Fruit fly (Drosophila melanogaster) whole organism, embryonic: ENCODE results near the gene Nmdar1.

Source experiments
- Adf1 ChIP-seq: fragments of 200-800 bp; sonication (Bioruptor generic); IDR thresholded peaks from 2 replicates; pipeline ENCODE4 v1.3.6; 2022; ENCODE audit warnings: missing biosample characterization, missing genetic modification characterization
- CG10543 ChIP-seq: fragments of 200-800 bp; sonication (Bioruptor generic); optimal IDR thresholded peaks from 3 replicates; lab custom pipeline; 2017; ENCODE audit warnings: missing biosample characterization, mild to moderate bottlenecking, missing genetic modification characterization, moderate library complexity
- CG12769 ChIP-seq: fragments of 200-800 bp; sonication (Bioruptor generic); optimal IDR thresholded peaks from 2 replicates; lab custom pipeline; 2019; ENCODE audit warnings: missing biosample characterization, mild to moderate bottlenecking, missing genetic modification characterization, moderate library complexity
- CG13287 ChIP-seq: fragments of 200-800 bp; sonication (Bioruptor generic); IDR thresholded peaks from 2 replicates; pipeline ENCODE4 v1.3.6; 2022; ENCODE audit warnings: missing biosample characterization, missing genetic modification characterization; ENCODE audit not compliant: partially characterized antibody
- CG13894 ChIP-seq: fragments of 200-800 bp; sonication (Bioruptor generic); optimal IDR thresholded peaks from 3 replicates; lab custom pipeline; 2018; ENCODE audit warnings: missing biosample characterization, mild to moderate bottlenecking, missing genetic modification characterization, moderate library complexity
- CG14014 ChIP-seq: fragments of 200-800 bp; sonication (Bioruptor generic); IDR thresholded peaks from 2 replicates; pipeline ENCODE4 v1.3.6; 2022; ENCODE audit warnings: missing biosample characterization, missing genetic modification characterization
- CG15514 ChIP-seq: fragments of 200-800 bp; sonication (Bioruptor generic); optimal IDR thresholded peaks from 3 replicates; lab custom pipeline; 2017; ENCODE audit warnings: missing biosample characterization, missing genetic modification characterization, mild to moderate bottlenecking, moderate library complexity, missing genetic modification reagents
- CG17912 ChIP-seq: fragments of 200-800 bp; sonication (Bioruptor generic); optimal IDR thresholded peaks from 2 replicates; lab custom pipeline; 2018; ENCODE audit warnings: missing biosample characterization, mild to moderate bottlenecking, missing genetic modification characterization
- CG34376 ChIP-seq: fragments of 200-800 bp; sonication (Bioruptor generic); optimal IDR thresholded peaks from 2 replicates; lab custom pipeline; 2018; ENCODE audit warnings: missing biosample characterization, mild to moderate bottlenecking, missing genetic modification characterization
- CG3847 ChIP-seq: fragments of 200-800 bp; sonication (Bioruptor generic); IDR thresholded peaks from 2 replicates; pipeline ENCODE4 v1.3.6; 2022; ENCODE audit warnings: missing biosample characterization, missing genetic modification characterization
- CG5180 ChIP-seq: fragments of 200-800 bp; sonication (Bioruptor generic); optimal IDR thresholded peaks from 3 replicates; lab custom pipeline; 2017; ENCODE audit warnings: missing biosample characterization, missing genetic modification characterization, mild to moderate bottlenecking, moderate library complexity, missing genetic modification reagents
- CG8290 ChIP-seq, 3 experiments: fragments of 200-800 bp; sonication (Bioruptor generic); optimal IDR thresholded peaks; 2 replicates each; lab custom pipeline; 2016 to 2019; ENCODE audit warnings: missing biosample characterization in 3 of 3, missing genetic modification characterization in 3 of 3, mild to moderate bottlenecking in 2 of 3, moderate library complexity in 1 of 3
- D19B ChIP-seq: fragments of 200-800 bp; sonication (Bioruptor generic); optimal IDR thresholded peaks from 2 replicates; lab custom pipeline; 2017; ENCODE audit warnings: missing biosample characterization, mild to moderate bottlenecking, missing genetic modification characterization
- Deaf1 ChIP-seq: fragments of 200-800 bp; optimal IDR thresholded peaks from 3 replicates; lab custom pipeline; 2019; ENCODE audit warnings: missing biosample characterization, mild to moderate bottlenecking, missing genetic modification characterization, moderate library complexity
- Dp ChIP-seq: fragments of 200-800 bp; sonication (Bioruptor generic); optimal IDR thresholded peaks from 2 replicates; lab custom pipeline; 2018; ENCODE audit warnings: missing biosample characterization, mild to moderate bottlenecking, missing genetic modification characterization, moderate library complexity
- E2f2 ChIP-seq: fragments of 200-800 bp; sonication (Bioruptor generic); IDR thresholded peaks from 2 replicates; pipeline ENCODE4 v1.3.6; 2022; ENCODE audit warnings: missing biosample characterization, missing genetic modification characterization
- Fer1 ChIP-seq: fragments of 200-800 bp; sonication (Bioruptor generic); optimal IDR thresholded peaks from 2 replicates; lab custom pipeline; 2017; ENCODE audit warnings: missing biosample characterization, mild to moderate bottlenecking, missing genetic modification characterization
- Hr39 ChIP-seq: fragments of >200 bp; optimal IDR thresholded peaks from 2 replicates; lab custom pipeline; 2017
- Lpt ChIP-seq: fragments of >200 bp; optimal IDR thresholded peaks from 2 replicates; lab custom pipeline; 2018; ENCODE audit warnings: missing biosample characterization, missing genetic modification characterization
- MBD-R2 ChIP-seq: fragments of 200-800 bp; sonication (Bioruptor generic); IDR thresholded peaks from 2 replicates; pipeline ENCODE4 v1.3.6; 2022; ENCODE audit warnings: missing biosample characterization, missing genetic modification characterization
- Med ChIP-seq: fragments of 200-800 bp; sonication (Bioruptor generic); peaks from one replicate; lab custom pipeline; 2016; ENCODE audit warnings: missing biosample characterization, missing genetic modification characterization, mild to moderate bottlenecking, inconsistent platforms, moderate library complexity
- Myb ChIP-seq: fragments of 200-800 bp; sonication (Bioruptor generic); optimal IDR thresholded peaks from 2 replicates; lab custom pipeline; 2016; ENCODE audit warnings: missing biosample characterization, missing genetic modification characterization
- NC2α ChIP-seq: fragments of 200-800 bp; sonication (Bioruptor generic); optimal IDR thresholded peaks from 2 replicates; lab custom pipeline; 2016; ENCODE audit warnings: missing biosample characterization, missing genetic modification characterization
- Oaz ChIP-seq: fragments of 200-800 bp; sonication (Bioruptor generic); IDR thresholded peaks from 2 replicates; pipeline ENCODE4 v1.3.6; 2022; ENCODE audit warnings: missing biosample characterization, missing genetic modification characterization
- Pdp1 ChIP-seq, 2 experiments: fragments of 200-800 bp; sonication (Bioruptor generic); optimal IDR thresholded peaks; 3 replicates each; lab custom pipeline; 2016; ENCODE audit warnings: missing biosample characterization in 2 of 2, missing genetic modification characterization in 2 of 2, mild to moderate bottlenecking in 1 of 2, moderate library complexity in 1 of 2
- TFAM ChIP-seq: fragments of 200-800 bp; sonication (Bioruptor generic); optimal IDR thresholded peaks from 2 replicates; lab custom pipeline; 2017; ENCODE audit warnings: missing biosample characterization, missing genetic modification characterization, inconsistent platforms
- chinmo ChIP-seq: fragments of 200-800 bp; sonication (Bioruptor generic); IDR thresholded peaks from 4 replicates; pipeline ENCODE4 v1.3.6; 2022; ENCODE audit warnings: missing biosample characterization, missing genetic modification characterization; ENCODE audit not compliant: partially characterized antibody
- cwo ChIP-seq: fragments of 200-800 bp; sonication (Bioruptor generic); optimal IDR thresholded peaks from 3 replicates; lab custom pipeline; 2017; ENCODE audit warnings: missing biosample characterization, missing genetic modification characterization, mild to moderate bottlenecking, moderate library complexity, missing genetic modification reagents
- exex ChIP-seq: fragments of 200-800 bp; sonication (Bioruptor generic); optimal IDR thresholded peaks from 4 replicates; lab custom pipeline; 2018; ENCODE audit warnings: missing biosample characterization, mild to moderate bottlenecking, missing genetic modification characterization, moderate library complexity
- pum ChIP-seq: fragments of 200-800 bp; sonication (Bioruptor generic); optimal IDR thresholded peaks from 2 replicates; lab custom pipeline; 2016; ENCODE audit warnings: missing biosample characterization, missing genetic modification characterization
- schlank ChIP-seq: fragments of 200-800 bp; sonication (Bioruptor generic); optimal IDR thresholded peaks from 2 replicates; lab custom pipeline; 2018; ENCODE audit warnings: missing biosample characterization, mild to moderate bottlenecking, missing genetic modification characterization
- scrt ChIP-seq: fragments of 200-800 bp; sonication (Bioruptor generic); optimal IDR thresholded peaks from 2 replicates; lab custom pipeline; 2018; ENCODE audit warnings: missing biosample characterization, mild to moderate bottlenecking, missing genetic modification characterization, moderate library complexity
- sens-2 ChIP-seq: fragments of 200-800 bp; sonication (Bioruptor generic); IDR thresholded peaks from 2 replicates; pipeline ENCODE4 v1.3.6; 2022; ENCODE audit warnings: missing biosample characterization, missing genetic modification characterization
- sug ChIP-seq: fragments of 200-800 bp; optimal IDR thresholded peaks from 2 replicates; lab custom pipeline; 2019; ENCODE audit warnings: missing biosample characterization, mild to moderate bottlenecking, missing genetic modification characterization, moderate library complexity
- vnd ChIP-seq: fragments of 200-800 bp; sonication (Bioruptor generic); IDR thresholded peaks from 3 replicates; pipeline ENCODE4 v1.3.6; 2022; ENCODE audit warnings: missing biosample characterization, missing genetic modification characterization; ENCODE audit not compliant: partially characterized antibody
- zfh1 ChIP-seq: fragments of 200-800 bp; sonication (Bioruptor generic); IDR thresholded peaks from 3 replicates; pipeline ENCODE4 v1.3.6; 2022; ENCODE audit warnings: missing biosample characterization, missing genetic modification characterization

The Nmdar1 gene

DNA sequence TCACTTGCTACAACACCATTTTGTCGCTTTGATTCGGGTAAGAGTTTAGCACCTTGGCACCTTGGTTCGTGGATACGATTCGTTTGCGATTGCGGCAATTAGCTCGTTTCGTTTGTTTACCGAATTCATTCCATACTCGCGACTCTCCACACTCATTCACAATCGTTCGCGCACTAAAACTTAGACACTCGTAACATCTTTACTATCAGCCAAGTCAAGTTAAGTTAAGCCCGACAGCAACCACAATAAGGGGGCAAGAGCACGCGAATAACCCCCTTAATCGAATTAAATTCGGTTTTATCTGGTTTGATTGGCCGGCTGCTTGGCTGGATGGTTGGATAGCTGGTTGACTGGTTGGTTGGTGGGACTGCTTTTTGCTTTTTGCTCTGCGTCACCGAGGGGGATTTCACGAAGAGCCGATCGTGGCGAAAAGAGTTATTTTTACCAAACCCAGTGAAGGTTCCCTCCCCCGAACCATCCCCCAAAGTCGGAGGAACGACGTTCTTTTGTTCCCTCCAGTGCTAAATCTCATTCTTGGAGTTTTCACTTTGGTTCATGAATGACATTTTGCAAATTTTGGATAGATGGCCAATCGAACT is 19.2 kb downstream of the Nmdar1 start (continued):
- TF ChIP-seq exex (tag; lab: Kevin White, UChicago), result peak; percentile 70
- peak; percentile 76 for TF ChIP-seq Med (GFP tag; lab: Kevin White, UChicago)
- no peak for TF ChIP-seq schlank (tag; lab: Kevin White, UChicago)
- no peak for TF ChIP-seq cwo
- peak; percentile 62 for TF ChIP-seq sug (tag; lab: Kevin White, UChicago)
- TF ChIP-seq CG10543 (GFP tag; lab: Kevin White, UChicago), result peak; percentile 43
- TF ChIP-seq CG34376 (GFP tag; lab: Kevin White, UChicago), result peak; percentile 64
- TF ChIP-seq Deaf1 (tag; lab: Kevin White, UChicago), result peak; percentile 84
- TF ChIP-seq CG13894 (tag; lab: Kevin White, UChicago), result peak; percentile 64

DNA sequence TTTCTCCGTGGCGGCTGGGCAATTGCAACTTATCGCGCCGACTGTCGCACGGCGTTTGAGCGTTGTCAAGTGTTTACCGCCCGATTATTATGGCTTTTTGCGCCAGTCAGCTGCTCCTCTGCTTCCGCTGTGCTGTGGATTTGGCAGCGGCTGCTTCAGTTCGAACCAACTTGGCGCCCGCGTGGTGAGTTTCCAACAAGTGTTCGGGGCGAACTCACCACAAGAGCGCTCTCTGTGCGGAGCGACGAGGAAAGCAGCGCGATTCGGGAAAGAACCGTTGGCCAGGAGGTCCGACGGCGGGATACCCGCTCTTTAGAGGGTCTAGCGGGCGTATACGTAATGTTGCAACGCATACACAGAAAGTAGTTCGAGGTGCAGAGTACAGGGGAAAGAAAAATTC is 20.5 kb downstream of the Nmdar1 start, which contains the start of gene NKCC:
TSS of gene NKCC (minus strand) at position 57 of the 400 bp plus-strand sequence.
- TF ChIP-seq Hr39 (lab: Kevin White, UChicago), result no peak
- TF ChIP-seq CG3847, result no peak
- peak; percentile 80 for TF ChIP-seq Deaf1 (tag; lab: Kevin White, UChicago)
- TF ChIP-seq chinmo (GFP tag; lab: Robert Waterston, UW), result 0 out of 4 replicates have a peak, but pooled peaks have one; percentile 34
- TF ChIP-seq Adf1 (GFP tag; lab: Robert Waterston, UW), result peak; percentile 57
- TF ChIP-seq Oaz (GFP tag; lab: Robert Waterston, UW), result no peak
- TF ChIP-seq scrt (GFP tag; lab: Kevin White, UChicago), result peak; percentile 31
- TF ChIP-seq Dp (GFP tag; lab: Kevin White, UChicago), result peak; percentile 10
- TF ChIP-seq Lpt (GFP tag; lab: Kevin White, UChicago), result no peak
- peak; percentile 46; the same call in 1 of the 2 replicates for TF ChIP-seq E2f2
- peak; percentile 29; the same call in 1 of the 2 replicates for TF ChIP-seq CG13287 (GFP tag; lab: Robert Waterston, UW)
- TF ChIP-seq CG17912 (GFP tag; lab: Kevin White, UChicago), result no peak
- TF ChIP-seq sens-2 (GFP tag; lab: Robert Waterston, UW), result 0 out of 2 replicates have a peak, but pooled peaks have one; percentile 4
- peak; percentile 25 for TF ChIP-seq CG15514 (GFP tag; lab: Kevin White, UChicago)
- TF ChIP-seq Med (GFP tag; lab: Kevin White, UChicago), result peak; percentile 82
- TF ChIP-seq MBD-R2 (GFP tag; lab: Robert Waterston, UW), result 0 out of 2 replicates have a peak, but pooled peaks have one; percentile 18
- peak; percentile 13 for TF ChIP-seq CG13894 (tag; lab: Kevin White, UChicago)
- peak; percentile 4 for TF ChIP-seq exex (tag; lab: Kevin White, UChicago)
- peak; percentile 86 for TF ChIP-seq CG5180 (GFP tag; lab: Kevin White, UChicago)
- TF ChIP-seq D19B (GFP tag; lab: Kevin White, UChicago), result peak; percentile 27
- TF ChIP-seq Fer1 (GFP tag; lab: Kevin White, UChicago), result peak; percentile 18
- TF ChIP-seq NC2α (GFP tag; lab: Kevin White, UChicago), result no peak
- peak; percentile 15 for TF ChIP-seq CG34376 (GFP tag; lab: Kevin White, UChicago)
- TF ChIP-seq CG14014, result 0 out of 2 replicates have a peak, but pooled peaks have one; percentile 12
- TF ChIP-seq zfh1, result 0 out of 3 replicates have a peak, but pooled peaks have one; percentile 12
- TF ChIP-seq pum, result no peak
- no peak for TF ChIP-seq TFAM (GFP tag; lab: Kevin White, UChicago)
- peak; percentile 1 for TF ChIP-seq Myb (GFP tag; lab: Kevin White, UChicago)
- TF ChIP-seq CG12769 (tag; lab: Kevin White, UChicago), result peak; percentile 30
- TF ChIP-seq Pdp1 (GFP tag; optimal IDR thresholded peaks at IDR 0.05; lab: Kevin White, UChicago), result peak in 1 of 2 experiments; percentile 3
- TF ChIP-seq sug (tag; lab: Kevin White, UChicago), result peak; percentile 22
- no peak for TF ChIP-seq CG8290 (GFP tag; optimal IDR thresholded peaks at IDR 0.05; lab: Kevin White, UChicago)
- peak in 1 of 2 experiments; percentile 3 for TF ChIP-seq CG8290 (tag; optimal IDR thresholded peaks at IDR 0.05; lab: Kevin White, UChicago)
- TF ChIP-seq vnd (GFP tag; lab: Robert Waterston, UW), result 0 out of 3 replicates have a peak, but pooled peaks have one; percentile 15
- TF ChIP-seq, all 482 proteins: peak for 25
